Worm (Caenorhabditis elegans) whole organism, mixed stage, embryonic: ENCODE data around the gene ptr-15.

ENCODE experiments used
- hlh-1 ChIP-seq: fragments of 150-350 bp; optimal IDR thresholded peaks from 2 replicates; lab custom pipeline; 2014; ENCODE audit warnings: missing biosample characterization, missing genetic modification reagents, missing genetic modification characterization
- mab-5 ChIP-seq: fragments of 150-350 bp; optimal IDR thresholded peaks from 2 replicates; lab custom pipeline; 2014; ENCODE audit warnings: missing biosample characterization, missing genetic modification characterization

Gene ptr-15

DNA sequence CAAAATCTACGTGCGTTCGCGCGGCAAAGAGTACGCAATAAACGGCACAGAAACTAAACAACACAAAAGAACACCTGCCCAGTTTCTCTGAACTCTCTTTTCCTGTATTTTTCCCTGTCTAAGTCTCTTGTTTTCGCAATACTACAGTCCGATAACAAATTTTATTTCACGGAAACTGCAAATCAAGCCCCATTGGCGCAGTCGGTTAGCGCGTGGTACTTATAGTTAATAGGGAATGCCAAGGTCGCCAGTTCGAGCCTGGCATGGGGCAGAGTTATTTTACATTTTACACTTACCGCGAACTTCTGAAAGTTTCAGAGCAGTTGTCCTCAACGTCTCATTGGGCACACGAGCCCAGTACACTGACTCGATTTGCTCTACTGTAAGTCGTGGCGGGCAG, 52.5 kb downstream of the ptr-15 start:
- TF ChIP-seq mab-5 (tag; lab: Kevin White, UChicago) (no peak), hlh-1 (tag; lab: Kevin White, UChicago) (peak; percentile 2)
